Worm (Caenorhabditis elegans): ENCODE measurements around the gene pxl-1.

pxl-1 gene

ce11 chrIII:5943368-5944180 lies 47.8 kb upstream of the pxl-1 start (continued):
- TF ChIP-seq lsl-1 (GFP tag; optimal IDR thresholded peaks at IDR 0.05) (peak; percentile 27), pha-4 (tag; optimal IDR thresholded peaks at IDR 0.05) (peak; percentile 60), T07F8.4 (tag; optimal IDR thresholded peaks at IDR 0.05) (peak; percentile 51), hmg-1.2 (GFP tag; IDR thresholded peaks at IDR 0.05) (peak; percentile 60), let-607 (tag; optimal IDR thresholded peaks at IDR 0.05) (peak; percentile 31 to 35), mcd-1 (GFP tag; IDR thresholded peaks at IDR 0.05) (peak; percentile 56), nfyb-1 (GFP tag; IDR thresholded peaks at IDR 0.05) (peak; percentile 86), hmg-20 (GFP tag; IDR thresholded peaks at IDR 0.05) (0 out of 2 replicates have a peak, but pooled peaks have one; percentile 30), repo-1 (tag; optimal IDR thresholded peaks at IDR 0.05) (peak; percentile 96), bed-1 (GFP tag; IDR thresholded peaks at IDR 0.05) (no peak), Y56A3A.18 (GFP tag; IDR thresholded peaks at IDR 0.05) (peak; percentile 81), B0336.3 (GFP tag; IDR thresholded peaks at IDR 0.05) (peak; percentile 93), lsy-27 (tag; optimal IDR thresholded peaks at IDR 0.05; ENCODE audit: borderline replicate concordance, insufficient read depth) (no peak), ceh-27 (GFP tag; optimal IDR thresholded peaks at IDR 0.05) (peak; percentile 50), nhr-90 (tag; optimal IDR thresholded peaks at IDR 0.05) (peak; percentile 65), ceh-40 (GFP tag; IDR thresholded peaks at IDR 0.05) (no peak), mes-4 (tag; optimal IDR thresholded peaks at IDR 0.05) (no peak), chd-7 (tag; optimal IDR thresholded peaks at IDR 0.05) (no peak), egrh-3 (GFP tag; IDR thresholded peaks at IDR 0.05) (no peak; the same call in 1 of the 2 replicates), lin-40 (tag; optimal IDR thresholded peaks at IDR 0.05) (peak; percentile 68), nhr-120 (GFP tag; IDR thresholded peaks at IDR 0.05) (no peak; the same call in 1 of the 2 replicates), unc-130 (GFP tag; optimal IDR thresholded peaks at IDR 0.05) (no peak), aptf-2 (GFP tag; conservative IDR thresholded peaks at IDR 0.05) (no peak), hsf-1 (GFP tag; IDR thresholded peaks at IDR 0.05) (peak; percentile 77), madf-10 (tag; optimal IDR thresholded peaks at IDR 0.05) (peak; percentile 82), rpc-1 (optimal IDR thresholded peaks at IDR 0.05) (no peak), rpc-1 (tag; optimal IDR thresholded peaks at IDR 0.05) (no peak), nfya-2 (GFP tag; IDR thresholded peaks at IDR 0.05) (0 out of 2 replicates have a peak, but pooled peaks have one; percentile 2), lag-1 (GFP tag; IDR thresholded peaks at IDR 0.05) (no peak), F22D6.2 (tag; optimal IDR thresholded peaks at IDR 0.05) (peak; percentile 47), ccch-3 (GFP tag; optimal IDR thresholded peaks at IDR 0.05) (no peak), xnd-1 (tag; optimal IDR thresholded peaks at IDR 0.05) (no peak), efl-1 (GFP tag; optimal IDR thresholded peaks at IDR 0.05) (no peak), F52B5.7 (tag; optimal IDR thresholded peaks at IDR 0.05) (peak; percentile 62), sptf-2 (GFP tag; optimal IDR thresholded peaks at IDR 0.05) (no peak), Y53G8AR.9 (GFP tag; conservative IDR thresholded peaks at IDR 0.05) (peak; percentile 90), dpff-1 (tag; optimal IDR thresholded peaks at IDR 0.05) (no peak), cebp-2 (GFP tag; IDR thresholded peaks at IDR 0.05) (peak; percentile 88), rcor-1 (GFP tag; IDR thresholded peaks at IDR 0.05) (peak; percentile 73), lin-26 (GFP tag; IDR thresholded peaks at IDR 0.05) (peak; percentile 77; the same call in 1 of the 2 replicates), snpc-1.1 (tag; optimal IDR thresholded peaks at IDR 0.05; ENCODE audit: insufficient read depth) (peak; percentile 73), lir-1 (GFP tag; conservative IDR thresholded peaks at IDR 0.05) (no peak), F23B12.7 (tag; optimal IDR thresholded peaks at IDR 0.05; ENCODE audit: insufficient read depth) (peak; percentile 26), nhr-80 (tag; optimal IDR thresholded peaks at IDR 0.05) (peak; percentile 17), Y53F4B.3 (GFP tag; IDR thresholded peaks at IDR 0.05) (peak; percentile 33; the same call in 1 of the 2 replicates), ekl-4 (GFP tag; IDR thresholded peaks at IDR 0.05) (peak; percentile 81), madf-8 (GFP tag; conservative IDR thresholded peaks at IDR 0.05) (no peak; the same call in 1 of the 2 replicates)

All from whole organism, young adult.